Fruit fly (Drosophila melanogaster): Measurements from ENCODE around the gene Scp2.

Scp2 gene

dm6 chr3R:16624750-16625549 is 41.5 kb upstream of the Scp2 start, which contains the start of gene Fas1 (continued):
- peak; percentile 47 for TF ChIP-seq CG12155 (GFP tag; optimal IDR thresholded peaks at IDR 0.05)
- no peak for TF ChIP-seq CG13624 (GFP tag; optimal IDR thresholded peaks at IDR 0.05)
- TF ChIP-seq BtbVII (GFP tag; optimal IDR thresholded peaks at IDR 0.05) = no peak
- no peak for TF ChIP-seq Ada2b (GFP tag; IDR thresholded peaks at IDR 0.05)
- peak; percentile 74 for TF ChIP-seq unc-4 (GFP tag; IDR thresholded peaks at IDR 0.05; ENCODE audit: partially characterized antibody)
- TF ChIP-seq fd102C (GFP tag; optimal IDR thresholded peaks at IDR 0.05) = no peak
- peak; percentile 58 for TF ChIP-seq Myb (GFP tag; optimal IDR thresholded peaks at IDR 0.05)
- TF ChIP-seq stwl (tag; optimal IDR thresholded peaks at IDR 0.05) = peak; percentile 89
- peak; percentile 4 for TF ChIP-seq gsb-n (tag; optimal IDR thresholded peaks at IDR 0.05)
- no peak for TF ChIP-seq CG3838 (GFP tag; optimal IDR thresholded peaks at IDR 0.05)
- TF ChIP-seq ind (GFP tag; optimal IDR thresholded peaks at IDR 0.05) = no peak
- 0 out of 2 replicates have a peak, but pooled peaks have one; percentile 20 for TF ChIP-seq tna (GFP tag; IDR thresholded peaks at IDR 0.05; ENCODE audit: partially characterized antibody)
- TF ChIP-seq Hr3 (GFP tag; optimal IDR thresholded peaks at IDR 0.05) = no peak
- TF ChIP-seq CG10565 (GFP tag; optimal IDR thresholded peaks at IDR 0.05) = no peak
- TF ChIP-seq Aef1 (GFP tag; IDR thresholded peaks at IDR 0.05) = no peak
- TF ChIP-seq CG32772 (GFP tag; IDR thresholded peaks at IDR 0.05) = no peak
- TF ChIP-seq her (GFP tag; optimal IDR thresholded peaks at IDR 0.05) = no peak
- TF ChIP-seq eyg (GFP tag; optimal IDR thresholded peaks at IDR 0.05) = no peak
- TF ChIP-seq wor (GFP tag; IDR thresholded peaks at IDR 0.05) = no peak
- TF ChIP-seq Camta (GFP tag; optimal IDR thresholded peaks at IDR 0.05) = no peak
- TF ChIP-seq Gsc (GFP tag; IDR thresholded peaks at IDR 0.05) = no peak
- no peak for TF ChIP-seq ap (GFP tag; IDR thresholded peaks at IDR 0.05)
- TF ChIP-seq E2f2 (GFP tag; IDR thresholded peaks at IDR 0.05) = peak; percentile 78
- no peak for TF ChIP-seq Bdp1 (GFP tag; optimal IDR thresholded peaks at IDR 0.05)
- TF ChIP-seq knrl (GFP tag; IDR thresholded peaks at IDR 0.05; ENCODE audit: partially characterized antibody) = peak; percentile 52; the same call in 1 of the 3 replicates
- TF ChIP-seq CG2712 (tag; optimal IDR thresholded peaks at IDR 0.05) = no peak
- no peak for TF ChIP-seq Mad (GFP tag; optimal IDR thresholded peaks at IDR 0.05)
- TF ChIP-seq CG6854 (GFP tag; optimal IDR thresholded peaks at IDR 0.05) = peak; percentile 40
- TF ChIP-seq cad (GFP tag; optimal IDR thresholded peaks at IDR 0.05) = no peak
- peak; percentile 60 for TF ChIP-seq nerfin-1 (tag; optimal IDR thresholded peaks at IDR 0.05)
- no peak for TF ChIP-seq Chrac-16 (GFP tag; optimal IDR thresholded peaks at IDR 0.05)
- 0 out of 2 replicates have a peak, but pooled peaks have one; percentile 25 for TF ChIP-seq nerfin-2 (GFP tag; IDR thresholded peaks at IDR 0.05; ENCODE audit: partially characterized antibody)
- peak; percentile 70; the same call in 2 of the 3 replicates for TF ChIP-seq HLH4C (GFP tag; IDR thresholded peaks at IDR 0.05; ENCODE audit: partially characterized antibody)
- TF ChIP-seq CG16813 (GFP tag; IDR thresholded peaks at IDR 0.05; ENCODE audit: partially characterized antibody) = peak; percentile 70; the same call in 2 of the 3 replicates
- no peak for TF ChIP-seq luna (GFP tag; optimal IDR thresholded peaks at IDR 0.05)
- TF ChIP-seq CG10543 (GFP tag; optimal IDR thresholded peaks at IDR 0.05) = peak; percentile 26
- no peak for TF ChIP-seq Max (GFP tag; optimal IDR thresholded peaks at IDR 0.05)
- peak; percentile 24 for TF ChIP-seq CG10979 (tag; optimal IDR thresholded peaks at IDR 0.05)
- TF ChIP-seq mld (GFP tag; IDR thresholded peaks at IDR 0.05; ENCODE audit: partially characterized antibody) = peak; percentile 75; the same call in 2 of the 3 replicates
- no peak for TF ChIP-seq bcd (GFP tag; optimal IDR thresholded peaks at IDR 0.05)
- TF ChIP-seq insv (GFP tag; optimal IDR thresholded peaks at IDR 0.05) = no peak
- TF ChIP-seq Stat92E (GFP tag; optimal IDR thresholded peaks at IDR 0.05) = peak in 1 of 3 experiments; percentile 95
- TF ChIP-seq ash1 (GFP tag; optimal IDR thresholded peaks at IDR 0.05) = no peak
- peak; percentile 9; the same call in 1 of the 2 replicates for TF ChIP-seq stc (GFP tag; IDR thresholded peaks at IDR 0.05)
- TF ChIP-seq Oli (tag; optimal IDR thresholded peaks at IDR 0.05) = no peak
- no peak for TF ChIP-seq cato (GFP tag; optimal IDR thresholded peaks at IDR 0.05; ENCODE audit: borderline replicate concordance)
- TF ChIP-seq pros (GFP tag; optimal IDR thresholded peaks at IDR 0.05) = peak; percentile 31
- no peak for TF ChIP-seq NK7.1 (GFP tag; optimal IDR thresholded peaks at IDR 0.05)
